Fruit fly (Drosophila melanogaster) whole organism, pupa: ENCODE data around the gene CG8620.

Source experiments
- CG10348 ChIP-seq: fragments of 200-800 bp; sonication (Bioruptor generic); IDR thresholded peaks from 2 replicates; pipeline ENCODE4 v1.3.6; 2022; ENCODE audit warnings: missing biosample characterization, missing genetic modification characterization
- CG12605 ChIP-seq: fragments of 200-800 bp; sonication (Bioruptor generic); IDR thresholded peaks from 2 replicates; pipeline ENCODE4 v1.3.6; 2022; ENCODE audit warnings: missing biosample characterization, missing genetic modification characterization
- CG13204 ChIP-seq: fragments of 200-800 bp; sonication (Bioruptor generic); optimal IDR thresholded peaks from 2 replicates; lab custom pipeline; 2018; ENCODE audit warnings: missing biosample characterization, mild to moderate bottlenecking, missing genetic modification characterization, moderate library complexity
- CG14655 ChIP-seq: fragments of 200-800 bp; sonication (Bioruptor generic); optimal IDR thresholded peaks from 3 replicates; lab custom pipeline; 2017; ENCODE audit warnings: mild to moderate bottlenecking, missing biosample characterization, missing genetic modification reagents, missing genetic modification characterization
- CG15710 ChIP-seq: fragments of 200-800 bp; sonication (Bioruptor generic); optimal IDR thresholded peaks from 2 replicates; lab custom pipeline; 2018; ENCODE audit warnings: missing biosample characterization, mild to moderate bottlenecking, missing genetic modification characterization, moderate library complexity
- CG17806 ChIP-seq: fragments of 200-800 bp; sonication (Bioruptor generic); optimal IDR thresholded peaks from 2 replicates; lab custom pipeline; 2018; ENCODE audit warnings: missing biosample characterization, mild to moderate bottlenecking, missing genetic modification characterization, moderate library complexity
- CG32121 ChIP-seq: fragments of 200-800 bp; sonication (Bioruptor generic); IDR thresholded peaks from 2 replicates; pipeline ENCODE4 v1.3.6; 2022; ENCODE audit warnings: missing biosample characterization, missing genetic modification characterization
- CG34367 ChIP-seq: fragments of 200-800 bp; sonication (Bioruptor generic); optimal IDR thresholded peaks from 2 replicates; lab custom pipeline; 2018; ENCODE audit warnings: missing biosample characterization, mild to moderate bottlenecking, missing genetic modification characterization
- CG4496 ChIP-seq: fragments of 200-800 bp; sonication (Bioruptor generic); IDR thresholded peaks from 3 replicates; pipeline ENCODE4 v1.3.6; 2022; ENCODE audit warnings: missing biosample characterization, missing genetic modification characterization
- CG8159 ChIP-seq: fragments of 200-800 bp; sonication (Bioruptor generic); optimal IDR thresholded peaks from 3 replicates; lab custom pipeline; 2018; ENCODE audit warnings: missing biosample characterization, mild to moderate bottlenecking, missing genetic modification characterization, moderate library complexity
- CG8301 ChIP-seq: fragments of 200-800 bp; sonication (Bioruptor generic); optimal IDR thresholded peaks from 2 replicates; lab custom pipeline; 2018; ENCODE audit warnings: missing biosample characterization, mild to moderate bottlenecking, missing genetic modification characterization
- CG9948 ChIP-seq: fragments of 200-800 bp; sonication (Bioruptor generic); optimal IDR thresholded peaks from 2 replicates; lab custom pipeline; 2018; ENCODE audit warnings: missing biosample characterization, mild to moderate bottlenecking, missing genetic modification characterization, moderate library complexity
- D1 ChIP-seq: fragments of 200-800 bp; sonication (Bioruptor generic); optimal IDR thresholded peaks from 2 replicates; lab custom pipeline; 2018; ENCODE audit warnings: missing biosample characterization, mild to moderate bottlenecking, missing genetic modification characterization, moderate library complexity
- EcR ChIP-seq: fragments of 200-800 bp; sonication (Bioruptor generic); optimal IDR thresholded peaks from 3 replicates; lab custom pipeline; 2019; ENCODE audit warnings: missing biosample characterization, missing genetic modification characterization, mild to moderate bottlenecking, moderate library complexity, missing genetic modification reagents
- Ets98B ChIP-seq: fragments of 200-800 bp; sonication (Bioruptor generic); IDR thresholded peaks from 2 replicates; pipeline ENCODE4 v1.3.6; 2022; ENCODE audit warnings: missing biosample characterization, missing genetic modification characterization
- Pif1A ChIP-seq: fragments of 200-800 bp; sonication (Bioruptor generic); optimal IDR thresholded peaks from 3 replicates; lab custom pipeline; 2016; ENCODE audit warnings: missing biosample characterization, missing genetic modification characterization
- Pif1B ChIP-seq: fragments of 200-800 bp; sonication (Bioruptor generic); optimal IDR thresholded peaks from 3 replicates; lab custom pipeline; 2016; ENCODE audit warnings: missing biosample characterization, missing genetic modification characterization
- Snoo ChIP-seq: fragments of 200-800 bp; sonication (Bioruptor generic); optimal IDR thresholded peaks from 3 replicates; lab custom pipeline; 2017; ENCODE audit warnings: missing biosample characterization, mild to moderate bottlenecking, missing genetic modification characterization, inconsistent platforms
- fd96Ca ChIP-seq: fragments of 200-800 bp; sonication (Bioruptor generic); IDR thresholded peaks from 3 replicates; pipeline ENCODE4 v1.3.6; 2022; ENCODE audit warnings: missing biosample characterization, missing genetic modification characterization
- gl ChIP-seq: fragments of 200-800 bp; sonication (Bioruptor generic); optimal IDR thresholded peaks from 2 replicates; lab custom pipeline; 2018; ENCODE audit warnings: missing biosample characterization, mild to moderate bottlenecking, missing genetic modification characterization
- rn ChIP-seq: fragments of 200-800 bp; sonication (Bioruptor generic); IDR thresholded peaks from 2 replicates; pipeline ENCODE4 v1.3.6; 2022; ENCODE audit warnings: missing biosample characterization, missing genetic modification characterization

The CG8620 gene

dm6 chr3L:7128214-7129008 is 29.5 kb upstream of the CG8620 start, which contains the start of the genes Acbp4 and Acbp6:
Gene Acbp4, minus strand, starts transcription at chr3L:7128264.
Gene Acbp6, plus strand, starts transcription at chr3L:7128903.
- no peak for TF ChIP-seq Snoo (tag; lab: Kevin White, UChicago)
- TF ChIP-seq CG8301 (tag; lab: Kevin White, UChicago), result no peak
- no peak for TF ChIP-seq Ets98B (GFP tag; lab: Robert Waterston, UW)
- TF ChIP-seq EcR (GFP tag; lab: Kevin White, UChicago), result no peak
- no peak for TF ChIP-seq CG4496 (GFP tag; lab: Robert Waterston, UW)
- no peak for TF ChIP-seq gl (tag; lab: Kevin White, UChicago)
- no peak for TF ChIP-seq CG17806 (tag; lab: Kevin White, UChicago)
- TF ChIP-seq CG14655 (GFP tag; lab: Kevin White, UChicago), result no peak
- no peak for TF ChIP-seq CG15710 (tag; lab: Kevin White, UChicago)
- no peak for TF ChIP-seq CG10348 (GFP tag; lab: Robert Waterston, UW)
- no peak for TF ChIP-seq CG34367
- TF ChIP-seq fd96Ca (GFP tag; lab: Robert Waterston, UW), result no peak
- no peak for TF ChIP-seq D1 (tag; lab: Kevin White, UChicago)

- TF ChIP-seq CG8301 (tag; lab: Kevin White, UChicago) (no peak), Ets98B (GFP tag; lab: Robert Waterston, UW) (no peak), D1 (tag; lab: Kevin White, UChicago) (no peak), EcR (GFP tag; lab: Kevin White, UChicago) (no peak), CG15710 (tag; lab: Kevin White, UChicago) (no peak), CG4496 (GFP tag; lab: Robert Waterston, UW) (no peak), CG8159 (tag; lab: Kevin White, UChicago) (no peak), CG10348 (GFP tag; lab: Robert Waterston, UW) (no peak), Pif1B (GFP tag; lab: Kevin White, UChicago) (no peak), CG12605 (GFP tag; lab: Robert Waterston, UW) (no peak), Pif1A (GFP tag; lab: Kevin White, UChicago) (no peak), CG32121 (GFP tag; lab: Robert Waterston, UW) (no peak), CG9948 (tag; lab: Kevin White, UChicago) (no peak), gl (tag; lab: Kevin White, UChicago) (no peak), CG14655 (GFP tag; lab: Kevin White, UChicago) (no peak), CG17806 (tag; lab: Kevin White, UChicago) (no peak), rn (GFP tag; lab: Robert Waterston, UW) (no peak)
Observed at dm6 chr3L:7130574-7130973, 27.3 kb upstream of the CG8620 start, which contains the start of gene Acbp3. Gene Acbp3, plus strand, starts transcription at chr3L:7130874.

dm6 chr3L:7131447-7131983 is 26.4 kb upstream of the CG8620 start, which contains the start of gene Acbp2:
Gene Acbp2, plus strand, starts transcription at chr3L:7131863.
- TF ChIP-seq Pif1A (GFP tag; lab: Kevin White, UChicago), result no peak
- no peak for TF ChIP-seq CG9948 (tag; lab: Kevin White, UChicago)
- no peak for TF ChIP-seq fd96Ca (GFP tag; lab: Robert Waterston, UW)
- no peak for TF ChIP-seq CG32121 (GFP tag; lab: Robert Waterston, UW)
- no peak for TF ChIP-seq CG34367

- no peak for TF ChIP-seq CG10348 (GFP tag; lab: Robert Waterston, UW)
- no peak for TF ChIP-seq CG9948 (tag; lab: Kevin White, UChicago)
- no peak for TF ChIP-seq EcR (GFP tag; lab: Kevin White, UChicago)
- no peak for TF ChIP-seq fd96Ca (GFP tag; lab: Robert Waterston, UW)
- no peak for TF ChIP-seq D1 (tag; lab: Kevin White, UChicago)
- TF ChIP-seq CG8159 (tag; lab: Kevin White, UChicago), result no peak
- TF ChIP-seq rn (GFP tag; lab: Robert Waterston, UW), result no peak
- no peak for TF ChIP-seq gl (tag; lab: Kevin White, UChicago)
- TF ChIP-seq CG8301 (tag; lab: Kevin White, UChicago), result no peak
- TF ChIP-seq CG4496 (GFP tag; lab: Robert Waterston, UW), result no peak
- no peak for TF ChIP-seq Pif1A (GFP tag; lab: Kevin White, UChicago)
- TF ChIP-seq CG13204 (GFP tag; lab: Kevin White, UChicago), result no peak
- TF ChIP-seq CG32121 (GFP tag; lab: Robert Waterston, UW), result no peak
- no peak for TF ChIP-seq CG17806 (tag; lab: Kevin White, UChicago)
- TF ChIP-seq CG34367, result no peak
- TF ChIP-seq CG14655 (GFP tag; lab: Kevin White, UChicago), result no peak
Observed at dm6 chr3L:7132593-7132992, 25.3 kb upstream of the CG8620 start.
